Worm (Caenorhabditis elegans): Measurements from ENCODE around the gene M05D6.2.
A peak's percentile ranks its signal among the peaks of the same experiment; 100 is the strongest.
"Not testable (repeated sequence)": the region's sequence is repeated elsewhere in the genome, so short reads cannot be mapped to it uniquely, and the experiment has no call there.

Gene M05D6.2

ce11 chrII:8467809-8468208 lies at the start of gene M05D6.2:
TSS of gene M05D6.2 (plus strand) at chrII:8468109.
- no peak for TF ChIP-seq pha-4 (tag; optimal IDR thresholded peaks at IDR 0.05)
- TF ChIP-seq elt-1 (tag; optimal IDR thresholded peaks at IDR 0.05; ENCODE audit: borderline replicate concordance, insufficient read depth): no peak
- TF ChIP-seq lin-32 (GFP tag; optimal IDR thresholded peaks at IDR 0.05): no peak
- TF ChIP-seq cnd-1 (tag; optimal IDR thresholded peaks at IDR 0.05): no peak

ce11 chrII:8419015-8419414 lies 48.9 kb upstream of the M05D6.2 start:
- TF ChIP-seq lsy-2 (tag; optimal IDR thresholded peaks at IDR 0.05) (peak; percentile 76), blmp-1 (tag; optimal IDR thresholded peaks at IDR 0.05) (no peak)

ce11 chrII:8419798-8420197 lies 48.1 kb upstream of the M05D6.2 start, which contains the start of gene F14E5.8:
TSS of gene F14E5.8 (plus strand) at chrII:8420098.
- not testable (repeated sequence) for TF ChIP-seq blmp-1, nhr-237, M03D4.4 (tag; optimal IDR thresholded peaks at IDR 0.05)

ce11 chrII:8420775-8421388 lies 47.0 kb upstream of the M05D6.2 start:
- peak; percentile 76 for TF ChIP-seq lsy-2 (tag; optimal IDR thresholded peaks at IDR 0.05)
- TF ChIP-seq flh-1 (GFP tag; optimal IDR thresholded peaks at IDR 0.05): no peak

ce11 chrII:8428758-8428946 lies 39.3 kb upstream of the M05D6.2 start, which contains the start of gene F14E5.2:
TSS of gene F14E5.2 (minus strand) at chrII:8428858.
- TF ChIP-seq blmp-1 (tag; optimal IDR thresholded peaks at IDR 0.05) (no peak), sptf-1 (tag; optimal IDR thresholded peaks at IDR 0.05) (no peak), mab-5 (tag; optimal IDR thresholded peaks at IDR 0.05) (no peak), lsy-2 (tag; optimal IDR thresholded peaks at IDR 0.05) (no peak), nhr-237 (tag; optimal IDR thresholded peaks at IDR 0.05) (no peak), ceh-39 (tag; optimal IDR thresholded peaks at IDR 0.05) (no peak), ztf-11 (tag; optimal IDR thresholded peaks at IDR 0.05) (no peak), ces-1 (GFP tag; optimal IDR thresholded peaks at IDR 0.05) (no peak), drap-1 (GFP tag; optimal IDR thresholded peaks at IDR 0.05) (no peak), unc-62 (GFP tag; optimal IDR thresholded peaks at IDR 0.05) (no peak), elt-1 (tag; optimal IDR thresholded peaks at IDR 0.05; ENCODE audit: borderline replicate concordance, insufficient read depth) (no peak), lin-13 (tag; optimal IDR thresholded peaks at IDR 0.05) (no peak), bed-3 (GFP tag; optimal IDR thresholded peaks at IDR 0.05) (no peak), sem-2 (GFP tag; optimal IDR thresholded peaks at IDR 0.05) (no peak), pha-4 (tag; optimal IDR thresholded peaks at IDR 0.05) (no peak), unc-120 (tag; optimal IDR thresholded peaks at IDR 0.05; ENCODE audit: poor library complexity, severe bottlenecking) (no peak), flh-1 (GFP tag; optimal IDR thresholded peaks at IDR 0.05) (no peak), lin-32 (GFP tag; optimal IDR thresholded peaks at IDR 0.05) (no peak)

- no peak for TF ChIP-seq ces-1 (GFP tag; optimal IDR thresholded peaks at IDR 0.05)
- TF ChIP-seq unc-39 (tag; optimal IDR thresholded peaks at IDR 0.05): no peak
- peak; percentile 16 for TF ChIP-seq zip-8 (tag; optimal IDR thresholded peaks at IDR 0.05)
- no peak for TF ChIP-seq ceh-83 (GFP tag; optimal IDR thresholded peaks at IDR 0.05)
- no peak for TF ChIP-seq elt-3 (tag; optimal IDR thresholded peaks at IDR 0.05)
- no peak for TF ChIP-seq M03D4.4 (tag; optimal IDR thresholded peaks at IDR 0.05)
- TF ChIP-seq nhr-76 (tag; optimal IDR thresholded peaks at IDR 0.05): no peak
- TF ChIP-seq ztf-11 (tag; optimal IDR thresholded peaks at IDR 0.05): no peak
- TF ChIP-seq flh-1 (GFP tag; optimal IDR thresholded peaks at IDR 0.05): no peak
- peak; percentile 43 for TF ChIP-seq lsy-2 (tag; optimal IDR thresholded peaks at IDR 0.05)
- no peak for TF ChIP-seq snpc-4 (tag; optimal IDR thresholded peaks at IDR 0.05)
Observed at ce11 chrII:8428947-8429919, 38.7 kb upstream of the M05D6.2 start.

- no peak for TF ChIP-seq ham-2 (GFP tag; optimal IDR thresholded peaks at IDR 0.05)
- TF ChIP-seq tbx-8 (GFP tag; optimal IDR thresholded peaks at IDR 0.05): no peak
- TF ChIP-seq unc-39 (tag; optimal IDR thresholded peaks at IDR 0.05): no peak
- no peak for TF ChIP-seq pha-4 (tag; optimal IDR thresholded peaks at IDR 0.05)
- no peak for TF ChIP-seq mls-2 (tag; optimal IDR thresholded peaks at IDR 0.05)
- TF ChIP-seq sem-2 (GFP tag; optimal IDR thresholded peaks at IDR 0.05): no peak
- no peak for TF ChIP-seq flh-1 (GFP tag; optimal IDR thresholded peaks at IDR 0.05)
- TF ChIP-seq lin-32 (GFP tag; optimal IDR thresholded peaks at IDR 0.05): no peak
- TF ChIP-seq M03D4.4 (tag; optimal IDR thresholded peaks at IDR 0.05): no peak
- TF ChIP-seq unc-120 (tag; optimal IDR thresholded peaks at IDR 0.05; ENCODE audit: poor library complexity, severe bottlenecking): no peak
- no peak for TF ChIP-seq ceh-43 (GFP tag; optimal IDR thresholded peaks at IDR 0.05)
- no peak for TF ChIP-seq ceh-39 (tag; optimal IDR thresholded peaks at IDR 0.05)
- no peak for TF ChIP-seq mep-1 (tag; optimal IDR thresholded peaks at IDR 0.05)
- no peak for TF ChIP-seq mab-5 (tag; optimal IDR thresholded peaks at IDR 0.05)
- no peak for TF ChIP-seq ces-1 (GFP tag; optimal IDR thresholded peaks at IDR 0.05)
- TF ChIP-seq ztf-11 (tag; optimal IDR thresholded peaks at IDR 0.05): no peak
- no peak for TF ChIP-seq ceh-83 (GFP tag; optimal IDR thresholded peaks at IDR 0.05)
- no peak for TF ChIP-seq lin-13 (tag; optimal IDR thresholded peaks at IDR 0.05)
Observed at ce11 chrII:8431954-8432353, 36.0 kb upstream of the M05D6.2 start, which contains the start of gene acp-2. TSS of gene acp-2 (minus strand) at chrII:8432054.
